Worm (Caenorhabditis elegans): ENCODE data around the gene gpa-17.
"Not testable (repeated sequence)": the region's sequence is repeated elsewhere in the genome, so short reads cannot be mapped to it uniquely, and the experiment has no call there.

Gene gpa-17

ce11 chrIII:2551981-2552380 lies 34.4 kb upstream of the gpa-17 start:
- TF ChIP-seq unc-120 (tag; optimal IDR thresholded peaks at IDR 0.05; ENCODE audit: poor library complexity, severe bottlenecking) = no peak
- peak; percentile 94 for TF ChIP-seq zip-8 (tag; optimal IDR thresholded peaks at IDR 0.05)

ce11 chrIII:2552382-2552781 lies 34.0 kb upstream of the gpa-17 start:
- TF ChIP-seq M03D4.4 (tag; optimal IDR thresholded peaks at IDR 0.05) (no peak), ces-1 (GFP tag; optimal IDR thresholded peaks at IDR 0.05) (peak; percentile 93)

DNA sequence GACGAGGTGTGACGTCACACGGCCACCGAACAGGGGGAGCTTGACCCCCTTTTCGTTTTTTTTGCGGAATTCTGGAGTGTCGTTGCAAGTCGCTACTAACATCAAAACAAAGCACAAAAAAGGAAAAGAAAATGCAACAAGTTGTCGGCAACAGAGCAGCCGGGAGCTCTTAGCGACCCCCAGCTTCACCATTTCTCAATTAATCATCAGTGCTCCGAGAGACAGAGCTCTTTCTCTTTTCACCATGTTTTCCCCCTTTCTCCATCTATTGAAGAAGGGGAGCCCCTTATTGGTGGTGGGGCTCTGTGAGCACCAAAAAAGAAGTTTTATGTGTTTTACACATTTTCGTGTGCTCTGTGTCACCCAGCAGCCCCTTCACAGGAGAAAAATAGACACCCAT lies 32.8 kb upstream of the gpa-17 start:
- TF ChIP-seq blmp-1 (tag; optimal IDR thresholded peaks at IDR 0.05) (no peak), sem-2 (GFP tag; optimal IDR thresholded peaks at IDR 0.05) (no peak), nhr-237 (tag; optimal IDR thresholded peaks at IDR 0.05) (no peak), cnd-1 (tag; optimal IDR thresholded peaks at IDR 0.05) (no peak), M03D4.4 (tag; optimal IDR thresholded peaks at IDR 0.05) (no peak), mep-1 (tag; optimal IDR thresholded peaks at IDR 0.05) (no peak), pha-4 (tag; optimal IDR thresholded peaks at IDR 0.05) (no peak), mls-2 (tag; optimal IDR thresholded peaks at IDR 0.05) (no peak)

- TF ChIP-seq drap-1 (GFP tag; optimal IDR thresholded peaks at IDR 0.05) (no peak), ceh-43 (GFP tag; optimal IDR thresholded peaks at IDR 0.05) (no peak), sptf-1 (tag; optimal IDR thresholded peaks at IDR 0.05) (peak; percentile 51)
Observed at ce11 chrIII:2560763-2561162, 25.6 kb upstream of the gpa-17 start.

DNA sequence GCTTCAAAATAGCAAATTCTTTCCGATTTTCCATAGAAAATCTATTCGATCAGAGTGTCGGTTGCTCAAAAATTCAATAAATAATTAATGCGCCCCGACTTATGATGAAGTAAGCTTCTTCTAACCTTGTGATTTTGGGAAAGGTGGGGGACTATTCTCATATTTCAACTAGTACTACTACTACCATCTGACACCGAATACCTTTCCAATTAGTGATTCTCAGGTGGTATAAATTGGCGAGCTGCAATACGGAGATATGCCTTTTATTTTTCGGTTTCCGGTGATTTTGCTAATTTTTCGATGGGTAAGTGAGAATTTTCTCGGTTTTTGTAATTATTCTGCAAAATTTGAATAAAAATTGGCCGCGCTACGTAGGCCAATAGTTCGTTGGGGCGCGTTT lies 24.9 kb upstream of the gpa-17 start, which contains the start of gene nhr-239:
nhr-239 (plus strand) TSS at position 301 of the 400 bp plus-strand sequence.
- TF ChIP-seq sem-2 (GFP tag; optimal IDR thresholded peaks at IDR 0.05) (no peak), elt-3 (tag; optimal IDR thresholded peaks at IDR 0.05) (no peak), ceh-39 (tag; optimal IDR thresholded peaks at IDR 0.05) (no peak), mls-2 (tag; optimal IDR thresholded peaks at IDR 0.05) (no peak), pha-4 (tag; optimal IDR thresholded peaks at IDR 0.05) (no peak), blmp-1 (tag; optimal IDR thresholded peaks at IDR 0.05) (no peak), hlh-1 (tag; optimal IDR thresholded peaks at IDR 0.05) (no peak), zip-8 (tag; optimal IDR thresholded peaks at IDR 0.05) (no peak), nhr-28 (tag; optimal IDR thresholded peaks at IDR 0.05) (no peak), nhr-12 (tag; optimal IDR thresholded peaks at IDR 0.05) (no peak), ceh-43 (GFP tag; optimal IDR thresholded peaks at IDR 0.05) (no peak), tbx-8 (GFP tag; optimal IDR thresholded peaks at IDR 0.05) (no peak), M03D4.4 (tag; optimal IDR thresholded peaks at IDR 0.05) (no peak), ham-2 (GFP tag; optimal IDR thresholded peaks at IDR 0.05) (no peak), unc-120 (tag; optimal IDR thresholded peaks at IDR 0.05; ENCODE audit: poor library complexity, severe bottlenecking) (no peak), nhr-76 (tag; optimal IDR thresholded peaks at IDR 0.05) (no peak), drap-1 (GFP tag; optimal IDR thresholded peaks at IDR 0.05) (no peak), mep-1 (tag; optimal IDR thresholded peaks at IDR 0.05) (no peak), ztf-11 (tag; optimal IDR thresholded peaks at IDR 0.05) (no peak), lin-13 (tag; optimal IDR thresholded peaks at IDR 0.05) (no peak)

- TF ChIP-seq mls-2 (tag; optimal IDR thresholded peaks at IDR 0.05) (no peak), unc-62 (GFP tag; optimal IDR thresholded peaks at IDR 0.05) (no peak), unc-39 (tag; optimal IDR thresholded peaks at IDR 0.05) (no peak), cnd-1 (tag; optimal IDR thresholded peaks at IDR 0.05) (no peak), lsy-2 (tag; optimal IDR thresholded peaks at IDR 0.05) (no peak)
Observed at ce11 chrIII:2563033-2563656, 23.2 kb upstream of the gpa-17 start.

DNA sequence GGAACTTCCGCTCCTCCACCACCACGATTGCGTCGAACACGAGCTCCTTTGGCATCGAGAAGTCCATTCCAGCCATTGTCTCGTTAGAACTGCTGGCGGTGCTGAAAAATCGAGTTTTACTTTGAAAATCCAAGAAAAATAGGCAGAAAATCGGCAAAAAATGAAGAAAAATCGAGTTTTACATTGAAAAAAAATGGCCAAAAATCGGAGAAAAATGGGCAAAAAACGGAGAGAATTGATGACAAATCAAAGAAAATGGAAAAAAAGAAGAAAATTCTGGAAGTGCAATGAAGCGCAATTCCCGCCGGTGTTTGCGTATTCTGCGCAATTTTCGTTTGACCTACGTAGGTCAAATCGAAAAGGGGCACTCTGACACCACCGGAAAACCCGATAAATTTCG lies 22.5 kb upstream of the gpa-17 start, which contains the start of gene Y54F10AM.11:
Y54F10AM.11 (minus strand) TSS at position 101 of the 400 bp plus-strand sequence.
- TF ChIP-seq ceh-43 (GFP tag; optimal IDR thresholded peaks at IDR 0.05); nhr-12 (tag; optimal IDR thresholded peaks at IDR 0.05); elt-1 (tag; optimal IDR thresholded peaks at IDR 0.05; ENCODE audit: borderline replicate concordance, insufficient read depth): not testable (repeated sequence)

All from whole organism, mixed stage, embryonic.